Worm (Caenorhabditis elegans) whole organism, L1 larva: ENCODE measurements around the gene K02E7.4.

Experiments used
- C04F5.9 ChIP-seq: sonication (generic microtip); optimal IDR thresholded peaks from 2 replicates; lab custom pipeline; 2016; ENCODE audit warnings: missing genetic modification characterization, missing compliant biosample characterization
- F16B12.6 ChIP-seq: fragments of 150-350 bp; optimal IDR thresholded peaks from 2 replicates; lab custom pipeline; 2014; ENCODE audit warnings: missing biosample characterization, missing genetic modification characterization
- alr-1 ChIP-seq: fragments of 200-800 bp; sonication (Bioruptor generic); optimal IDR thresholded peaks from 2 replicates; lab custom pipeline; 2018; ENCODE audit warnings: borderline replicate concordance, mild to moderate bottlenecking, missing genetic modification characterization, missing compliant biosample characterization
- aly-2 ChIP-seq: fragments of 150-350 bp; optimal IDR thresholded peaks from 2 replicates; lab custom pipeline; 2014; ENCODE audit warnings: missing biosample characterization, missing genetic modification characterization
- ceh-63 ChIP-seq: fragments of 200-800 bp; sonication (Bioruptor generic); optimal IDR thresholded peaks from 2 replicates; lab custom pipeline; 2018; ENCODE audit warnings: mild to moderate bottlenecking, missing genetic modification characterization, missing compliant biosample characterization
- ceh-88 ChIP-seq: fragments of 200-800 bp; sonication (Bioruptor generic); IDR thresholded peaks from 2 replicates; pipeline ENCODE4 v1.3.6; 2022; ENCODE audit warnings: missing genetic modification characterization, missing compliant biosample characterization
- efl-1 ChIP-seq, 4 experiments: fragments of 150-350 bp; optimal IDR thresholded peaks in 3 of 4; peaks in 1 of 4; 1 replicate in 1 of 4; 2 replicates in 3 of 4; lab custom pipeline; 2014; ENCODE audit warnings: missing biosample characterization in 2 of 4, missing genetic modification characterization in 2 of 4, missing genetic modification reagents in 2 of 4
- egl-13 ChIP-seq: sonication (generic microtip); optimal IDR thresholded peaks from 2 replicates; lab custom pipeline; 2016; ENCODE audit warnings: missing genotype, missing genetic modification reagents, missing genetic modification characterization, missing compliant biosample characterization
- elt-2 ChIP-seq: sonication (generic microtip); optimal IDR thresholded peaks from 2 replicates; lab custom pipeline; 2016; ENCODE audit warnings: missing genetic modification characterization, mild to moderate bottlenecking, inconsistent platforms, missing compliant biosample characterization, missing genetic modification reagents
- ets-5 ChIP-seq: fragments of 200-800 bp; sonication (Bioruptor generic); IDR thresholded peaks from 2 replicates; pipeline ENCODE4 v1.3.6; 2022; ENCODE audit warnings: missing genetic modification characterization, missing compliant biosample characterization
- fkh-8 ChIP-seq: sonication (generic microtip); optimal IDR thresholded peaks from 2 replicates; lab custom pipeline; 2016; ENCODE audit warnings: mild to moderate bottlenecking, missing genetic modification characterization, missing compliant biosample characterization
- fos-1 ChIP-seq: fragments of 150-350 bp; optimal IDR thresholded peaks from 2 replicates; lab custom pipeline; 2014; ENCODE audit warnings: missing biosample characterization, missing genetic modification characterization
- hlh-4 ChIP-seq: sonication (generic microtip); optimal IDR thresholded peaks from 2 replicates; lab custom pipeline; 2016; ENCODE audit warnings: mild to moderate bottlenecking, missing genetic modification characterization, missing compliant biosample characterization
- irx-1 ChIP-seq: sonication (generic microtip); optimal IDR thresholded peaks from 2 replicates; lab custom pipeline; 2016; ENCODE audit warnings: missing genetic modification characterization, missing compliant biosample characterization
- jun-1 ChIP-seq: fragments of 150-350 bp; optimal IDR thresholded peaks from 2 replicates; lab custom pipeline; 2014; ENCODE audit warnings: missing biosample characterization, missing genetic modification reagents, missing genetic modification characterization
- lin-14 ChIP-seq: fragments of 200-800 bp; sonication (Bioruptor generic); optimal IDR thresholded peaks from 2 replicates; lab custom pipeline; 2018; ENCODE audit warnings: mild to moderate bottlenecking, missing genetic modification characterization, moderate library complexity, missing compliant biosample characterization
- lin-35 ChIP-seq, 2 experiments: fragments of 150-350 bp; optimal IDR thresholded peaks; 2 replicates each; lab custom pipeline; 2014; ENCODE audit warnings: missing biosample characterization in 2 of 2, missing genetic modification characterization in 2 of 2, missing genetic modification reagents in 2 of 2
- lir-3 ChIP-seq: sonication (generic microtip); optimal IDR thresholded peaks from 2 replicates; lab custom pipeline; 2016; ENCODE audit warnings: mild to moderate bottlenecking, missing genetic modification characterization, moderate library complexity, missing compliant biosample characterization; ENCODE audit not compliant: poor library complexity
- mab-9 ChIP-seq: fragments of 200-800 bp; sonication (Bioruptor generic); IDR thresholded peaks from 2 replicates; pipeline ENCODE4 v1.3.6; 2022; ENCODE audit warnings: missing genetic modification reagents, missing genetic modification characterization, missing compliant biosample characterization
- mdl-1 ChIP-seq, 2 experiments: fragments of 150-350 bp; optimal IDR thresholded peaks; 2 replicates each; lab custom pipeline; 2014 to 2017; ENCODE audit warnings: missing biosample characterization in 2 of 2, missing genetic modification characterization in 2 of 2, inconsistent platforms in 1 of 2
- mep-1 ChIP-seq: fragments of 150-350 bp; optimal IDR thresholded peaks from 2 replicates; lab custom pipeline; 2014; ENCODE audit warnings: missing biosample characterization, missing genetic modification characterization
- nhr-11 ChIP-seq: fragments of 150-350 bp; optimal IDR thresholded peaks from 2 replicates; lab custom pipeline; 2014; ENCODE audit warnings: missing biosample characterization, missing genetic modification characterization
- nhr-12 ChIP-seq: sonication (generic microtip); optimal IDR thresholded peaks from 2 replicates; lab custom pipeline; 2017; ENCODE audit warnings: missing biosample characterization, missing genetic modification characterization
- nhr-19 ChIP-seq: fragments of 200-800 bp; sonication (Bioruptor generic); conservative IDR thresholded peaks from 2 replicates; pipeline ENCODE4 v1.3.6; 2022; ENCODE audit warnings: missing genetic modification characterization, missing compliant biosample characterization
- nhr-20 ChIP-seq: sonication (generic microtip); optimal IDR thresholded peaks from 2 replicates; lab custom pipeline; 2016; ENCODE audit warnings: mild to moderate bottlenecking, missing genetic modification characterization, missing compliant biosample characterization
- nhr-237 ChIP-seq: fragments of 150-350 bp; optimal IDR thresholded peaks from 2 replicates; lab custom pipeline; 2014; ENCODE audit warnings: missing biosample characterization, missing genetic modification characterization
- nhr-28 ChIP-seq: fragments of 150-350 bp; optimal IDR thresholded peaks from 2 replicates; lab custom pipeline; 2014; ENCODE audit warnings: missing biosample characterization, missing genetic modification characterization
- nhr-71 ChIP-seq: sonication (generic microtip); optimal IDR thresholded peaks from 2 replicates; lab custom pipeline; 2016; ENCODE audit warnings: mild to moderate bottlenecking, missing genetic modification characterization, moderate library complexity, missing compliant biosample characterization
- nhr-76 ChIP-seq: sonication (generic microtip); optimal IDR thresholded peaks from 2 replicates; lab custom pipeline; 2017; ENCODE audit warnings: missing biosample characterization, missing genetic modification characterization
- nhr-84 ChIP-seq: sonication (generic microtip); optimal IDR thresholded peaks from 2 replicates; lab custom pipeline; 2017; ENCODE audit warnings: missing biosample characterization, missing genetic modification characterization
- nhr-90 ChIP-seq: sonication (generic microtip); optimal IDR thresholded peaks from 2 replicates; lab custom pipeline; 2016; ENCODE audit warnings: mild to moderate bottlenecking, missing genetic modification characterization, missing compliant biosample characterization; ENCODE audit not compliant: poor library complexity
- pag-3 ChIP-seq: sonication (generic microtip); optimal IDR thresholded peaks from 2 replicates; lab custom pipeline; 2017; ENCODE audit warnings: missing genetic modification characterization, mild to moderate bottlenecking, missing compliant biosample characterization, antibody characterized with exemption, borderline replicate concordance; ENCODE audit not compliant: insufficient read depth
- pqm-1 ChIP-seq: sonication (generic microtip); optimal IDR thresholded peaks from 3 replicates; lab custom pipeline; 2017; ENCODE audit warnings: missing biosample characterization, missing genetic modification characterization
- skn-1 ChIP-seq: fragments of 150-350 bp; optimal IDR thresholded peaks from 2 replicates; lab custom pipeline; 2014; ENCODE audit warnings: missing biosample characterization, missing genetic modification characterization
- snu-23 ChIP-seq: sonication (generic microtip); optimal IDR thresholded peaks from 2 replicates; lab custom pipeline; 2016; ENCODE audit warnings: missing genetic modification characterization, missing compliant biosample characterization
- sox-4 ChIP-seq: sonication (generic microtip); optimal IDR thresholded peaks from 2 replicates; lab custom pipeline; 2016; ENCODE audit warnings: missing genetic modification characterization, missing compliant biosample characterization
- sup-37 ChIP-seq: fragments of 200-800 bp; sonication (Bioruptor generic); optimal IDR thresholded peaks from 2 replicates; lab custom pipeline; 2018; ENCODE audit warnings: mild to moderate bottlenecking, missing genetic modification characterization, missing compliant biosample characterization
- swsn-7 ChIP-seq: sonication (generic microtip); optimal IDR thresholded peaks from 2 replicates; lab custom pipeline; 2016; ENCODE audit warnings: missing genetic modification characterization, missing compliant biosample characterization
- tbx-2 ChIP-seq: sonication (generic microtip); optimal IDR thresholded peaks from 2 replicates; lab custom pipeline; 2016; ENCODE audit warnings: missing genetic modification characterization, missing compliant biosample characterization
- unc-130 ChIP-seq: fragments of 150-350 bp; optimal IDR thresholded peaks from 2 replicates; lab custom pipeline; 2017; ENCODE audit warnings: missing biosample characterization, missing genetic modification characterization, inconsistent platforms
- unc-62 ChIP-seq: fragments of 150-350 bp; optimal IDR thresholded peaks from 2 replicates; lab custom pipeline; 2014; ENCODE audit warnings: missing biosample characterization, missing genetic modification reagents, missing genetic modification characterization
- zag-1 ChIP-seq: fragments of 150-350 bp; optimal IDR thresholded peaks from 2 replicates; lab custom pipeline; 2014; ENCODE audit warnings: missing biosample characterization, missing genetic modification characterization
- ztf-4 ChIP-seq: fragments of 150-350 bp; optimal IDR thresholded peaks from 2 replicates; lab custom pipeline; 2014; ENCODE audit warnings: missing biosample characterization, missing genetic modification characterization

K02E7.4 gene

DNA sequence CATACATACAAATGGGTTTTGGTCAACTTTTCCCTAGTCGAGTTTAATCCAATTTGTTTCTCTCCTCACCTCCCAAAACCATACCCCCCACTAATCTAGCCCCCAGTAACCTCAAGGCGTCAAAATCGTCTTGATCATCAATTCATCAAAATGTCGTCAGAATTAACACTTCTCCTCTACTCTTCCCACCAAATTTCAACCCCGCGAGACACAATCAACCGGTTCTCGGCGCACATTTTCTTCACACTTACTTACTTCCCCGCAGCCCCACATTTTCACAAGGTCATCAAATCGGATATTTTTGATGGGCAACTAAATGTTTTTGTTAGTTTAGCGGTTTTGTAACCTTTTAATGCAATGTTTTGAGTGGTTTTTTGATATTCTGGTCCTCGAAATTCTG is 18.5 kb downstream of the K02E7.4 start (continued):
- TF ChIP-seq unc-62 (GFP tag; lab: Kevin White, UChicago) (no peak), pag-3 (no peak), zag-1 (tag; lab: Kevin White, UChicago) (no peak), jun-1 (tag; lab: Kevin White, UChicago) (no peak), pqm-1 (no peak), nhr-20 (peak; percentile 23), nhr-84 (no peak), hlh-4 (no peak), fkh-8 (no peak), ceh-63 (no peak), mab-9 (GFP tag; lab: Robert Waterston, UW) (no peak), ets-5 (GFP tag; lab: Robert Waterston, UW) (no peak), skn-1 (tag; lab: Kevin White, UChicago) (peak; percentile 26), unc-130 (tag; lab: Kevin White, UChicago) (no peak), lir-3 (tag; lab: Kevin White, UChicago) (no peak), tbx-2 (tag; lab: Kevin White, UChicago) (no peak), C04F5.9 (tag; lab: Kevin White, UChicago) (no peak), efl-1 (optimal IDR thresholded peaks at IDR 0.05; lab: Kevin White, UChicago) (no peak), efl-1 (GFP tag; optimal IDR thresholded peaks at IDR 0.05 in 1 of 2; lab: Kevin White, UChicago) (no peak), snu-23 (GFP tag; lab: Kevin White, UChicago) (peak; percentile 37), swsn-7 (tag; lab: Kevin White, UChicago) (no peak), sox-4 (tag; lab: Kevin White, UChicago) (no peak), aly-2 (tag; lab: Kevin White, UChicago) (no peak), elt-2 (tag; lab: Kevin White, UChicago) (no peak), ztf-4 (tag; lab: Kevin White, UChicago) (no peak), nhr-237 (no peak), lin-35 (GFP tag; optimal IDR thresholded peaks at IDR 0.05; lab: Kevin White, UChicago) (no peak), mdl-1 (tag; optimal IDR thresholded peaks at IDR 0.05; lab: Kevin White, UChicago) (no peak), egl-13 (tag; lab: Kevin White, UChicago) (no peak), nhr-76 (tag; lab: Kevin White, UChicago) (no peak), nhr-90 (tag; lab: Kevin White, UChicago) (no peak), nhr-12 (tag; lab: Kevin White, UChicago) (no peak), sup-37 (GFP tag; lab: Kevin White, UChicago) (no peak), alr-1 (tag; lab: Kevin White, UChicago) (no peak), F16B12.6 (no peak), irx-1 (no peak), mep-1 (no peak), fos-1 (tag; lab: Kevin White, UChicago) (no peak), nhr-28 (no peak), nhr-11 (tag; lab: Kevin White, UChicago) (no peak), ceh-88 (GFP tag; lab: Robert Waterston, UW) (no peak)

DNA sequence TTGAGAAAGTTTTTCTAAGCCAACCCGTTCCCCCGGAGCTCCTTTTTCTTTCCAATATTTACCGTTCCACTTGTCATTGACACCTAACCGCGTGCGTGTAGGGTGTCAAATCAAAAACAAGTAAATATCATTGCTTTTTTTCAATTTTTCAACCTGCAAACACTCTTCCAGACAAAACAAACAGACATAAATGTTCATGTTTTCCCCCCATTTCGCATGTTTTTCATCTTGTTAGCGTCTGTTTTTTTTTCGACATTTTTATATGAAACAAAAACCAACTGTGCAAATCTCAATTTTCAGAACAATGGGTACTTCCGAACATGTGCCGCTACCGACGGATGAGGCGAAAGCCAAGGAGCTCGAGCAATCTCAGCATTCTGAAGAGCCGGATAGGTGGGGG is 19.5 kb downstream of the K02E7.4 start, which contains the start of gene snf-3:
snf-3 (plus strand) TSS at position 301 of the 400 bp plus-strand sequence.
- TF ChIP-seq ceh-63 (no peak), tbx-2 (tag; lab: Kevin White, UChicago) (no peak), nhr-71 (tag; lab: Kevin White, UChicago) (no peak), swsn-7 (tag; lab: Kevin White, UChicago) (no peak), mep-1 (no peak), lin-14 (GFP tag; lab: Kevin White, UChicago) (no peak), nhr-19 (GFP tag; lab: Robert Waterston, UW) (no peak), lir-3 (tag; lab: Kevin White, UChicago) (no peak), nhr-76 (tag; lab: Kevin White, UChicago) (no peak), ets-5 (GFP tag; lab: Robert Waterston, UW) (no peak)
